Worm (Caenorhabditis elegans) whole organism, mixed stage, embryonic: ENCODE data around the gene pitp-1.

Experiments used
- M03D4.4 ChIP-seq: sonication (generic microtip); optimal IDR thresholded peaks from 2 replicates; lab custom pipeline; 2017; ENCODE audit warnings: mild to moderate bottlenecking, missing genetic modification characterization, missing compliant biosample characterization
- bed-3 ChIP-seq: fragments of 200-800 bp; sonication (Bioruptor generic); optimal IDR thresholded peaks from 3 replicates; lab custom pipeline; 2018; ENCODE audit warnings: mild to moderate bottlenecking, missing genetic modification characterization, moderate library complexity, missing compliant biosample characterization
- blmp-1 ChIP-seq: fragments of 150-350 bp; optimal IDR thresholded peaks from 2 replicates; lab custom pipeline; 2014; ENCODE audit warnings: missing biosample characterization, missing genetic modification characterization
- ceh-39 ChIP-seq: fragments of 150-350 bp; optimal IDR thresholded peaks from 2 replicates; lab custom pipeline; 2014; ENCODE audit warnings: missing biosample characterization, missing genetic modification characterization
- ceh-43 ChIP-seq: fragments of 200-800 bp; sonication (Bioruptor generic); optimal IDR thresholded peaks from 2 replicates; lab custom pipeline; 2018; ENCODE audit warnings: mild to moderate bottlenecking, missing genetic modification characterization, moderate library complexity, missing compliant biosample characterization
- ceh-83 ChIP-seq: fragments of 200-800 bp; sonication (Bioruptor generic); optimal IDR thresholded peaks from 2 replicates; lab custom pipeline; 2018; ENCODE audit warnings: mild to moderate bottlenecking, missing genetic modification characterization, missing compliant biosample characterization
- cnd-1 ChIP-seq: fragments of 200-800 bp; sonication (Bioruptor generic); optimal IDR thresholded peaks from 2 replicates; lab custom pipeline; 2018; ENCODE audit warnings: mild to moderate bottlenecking, missing genetic modification characterization, missing compliant biosample characterization
- drap-1 ChIP-seq: fragments of 200-800 bp; sonication (Bioruptor generic); optimal IDR thresholded peaks from 3 replicates; lab custom pipeline; 2018; ENCODE audit warnings: mild to moderate bottlenecking, missing genetic modification characterization, missing compliant biosample characterization
- elt-1 ChIP-seq: sonication (generic microtip); optimal IDR thresholded peaks from 2 replicates; lab custom pipeline; 2017; ENCODE audit warnings: missing genetic modification characterization, mild to moderate bottlenecking, missing compliant biosample characterization, antibody characterized with exemption, moderate library complexity, borderline replicate concordance; ENCODE audit not compliant: insufficient read depth
- flh-1 ChIP-seq: fragments of 200-800 bp; sonication (Bioruptor generic); optimal IDR thresholded peaks from 2 replicates; lab custom pipeline; 2018; ENCODE audit warnings: mild to moderate bottlenecking, missing genetic modification characterization, moderate library complexity, missing compliant biosample characterization
- ham-2 ChIP-seq: fragments of 200-800 bp; sonication (Bioruptor generic); optimal IDR thresholded peaks from 2 replicates; lab custom pipeline; 2018; ENCODE audit warnings: mild to moderate bottlenecking, missing genetic modification characterization, missing compliant biosample characterization
- hlh-1 ChIP-seq: fragments of 150-350 bp; optimal IDR thresholded peaks from 2 replicates; lab custom pipeline; 2014; ENCODE audit warnings: missing biosample characterization, missing genetic modification reagents, missing genetic modification characterization
- lin-13 ChIP-seq: fragments of 150-350 bp; optimal IDR thresholded peaks from 2 replicates; lab custom pipeline; 2014; ENCODE audit warnings: missing biosample characterization, missing genetic modification characterization
- lin-32 ChIP-seq: fragments of 200-800 bp; sonication (Bioruptor generic); optimal IDR thresholded peaks from 2 replicates; lab custom pipeline; 2018; ENCODE audit warnings: mild to moderate bottlenecking, missing genetic modification characterization, missing compliant biosample characterization
- lsy-2 ChIP-seq: fragments of 150-350 bp; optimal IDR thresholded peaks from 2 replicates; lab custom pipeline; 2014; ENCODE audit warnings: missing biosample characterization, missing genetic modification characterization
- mab-5 ChIP-seq: fragments of 150-350 bp; optimal IDR thresholded peaks from 2 replicates; lab custom pipeline; 2014; ENCODE audit warnings: missing biosample characterization, missing genetic modification characterization
- mep-1 ChIP-seq: fragments of 150-350 bp; optimal IDR thresholded peaks from 2 replicates; lab custom pipeline; 2017; ENCODE audit warnings: missing biosample characterization, missing genetic modification reagents, missing genetic modification characterization, inconsistent platforms
- nhr-12 ChIP-seq: fragments of 150-350 bp; optimal IDR thresholded peaks from 2 replicates; lab custom pipeline; 2014; ENCODE audit warnings: missing biosample characterization, missing genetic modification characterization
- nhr-2 ChIP-seq: fragments of 150-350 bp; optimal IDR thresholded peaks from 2 replicates; lab custom pipeline; 2014; ENCODE audit warnings: missing biosample characterization, missing genetic modification characterization
- nhr-237 ChIP-seq: fragments of 150-350 bp; optimal IDR thresholded peaks from 2 replicates; lab custom pipeline; 2014; ENCODE audit warnings: missing biosample characterization, missing genetic modification characterization
- nhr-28 ChIP-seq: fragments of 150-350 bp; optimal IDR thresholded peaks from 2 replicates; lab custom pipeline; 2014; ENCODE audit warnings: missing biosample characterization, missing genetic modification characterization
- nhr-76 ChIP-seq: sonication (generic microtip); optimal IDR thresholded peaks from 2 replicates; lab custom pipeline; 2017; ENCODE audit warnings: missing biosample characterization, missing genetic modification characterization
- pha-4 ChIP-seq: fragments of 150-350 bp; optimal IDR thresholded peaks from 2 replicates; lab custom pipeline; 2018; ENCODE audit warnings: missing biosample characterization, missing genetic modification reagents, missing genetic modification characterization
- sem-2 ChIP-seq: fragments of 200-800 bp; sonication (Bioruptor generic); optimal IDR thresholded peaks from 2 replicates; lab custom pipeline; 2018; ENCODE audit warnings: mild to moderate bottlenecking, missing genetic modification characterization, missing compliant biosample characterization
- snpc-4 ChIP-seq: fragments of 150-350 bp; optimal IDR thresholded peaks from 2 replicates; lab custom pipeline; 2014; ENCODE audit warnings: missing biosample characterization, missing genetic modification characterization
- sptf-1 ChIP-seq: sonication (generic microtip); optimal IDR thresholded peaks from 2 replicates; lab custom pipeline; 2017; ENCODE audit warnings: mild to moderate bottlenecking, missing genetic modification characterization, moderate library complexity, missing compliant biosample characterization
- tbx-8 ChIP-seq: fragments of 200-800 bp; sonication (Bioruptor generic); optimal IDR thresholded peaks from 2 replicates; lab custom pipeline; 2018; ENCODE audit warnings: mild to moderate bottlenecking, missing genetic modification characterization, moderate library complexity, missing compliant biosample characterization
- unc-120 ChIP-seq: sonication (generic microtip); optimal IDR thresholded peaks from 2 replicates; lab custom pipeline; 2017; ENCODE audit warnings: missing genetic modification characterization, missing compliant biosample characterization; ENCODE audit not compliant: poor library complexity, severe bottlenecking
- unc-39 ChIP-seq: fragments of 150-350 bp; optimal IDR thresholded peaks from 2 replicates; lab custom pipeline; 2014; ENCODE audit warnings: missing biosample characterization, missing genetic modification characterization
- unc-62 ChIP-seq: fragments of 150-350 bp; optimal IDR thresholded peaks from 2 replicates; lab custom pipeline; 2014; ENCODE audit warnings: missing biosample characterization, missing genetic modification reagents, missing genetic modification characterization
- zip-8 ChIP-seq: fragments of 150-350 bp; optimal IDR thresholded peaks from 2 replicates; lab custom pipeline; 2014; ENCODE audit warnings: missing biosample characterization, missing genetic modification characterization
- ztf-11 ChIP-seq: fragments of 150-350 bp; optimal IDR thresholded peaks from 2 replicates; lab custom pipeline; 2014; ENCODE audit warnings: missing biosample characterization, missing genetic modification characterization

Gene pitp-1

DNA sequence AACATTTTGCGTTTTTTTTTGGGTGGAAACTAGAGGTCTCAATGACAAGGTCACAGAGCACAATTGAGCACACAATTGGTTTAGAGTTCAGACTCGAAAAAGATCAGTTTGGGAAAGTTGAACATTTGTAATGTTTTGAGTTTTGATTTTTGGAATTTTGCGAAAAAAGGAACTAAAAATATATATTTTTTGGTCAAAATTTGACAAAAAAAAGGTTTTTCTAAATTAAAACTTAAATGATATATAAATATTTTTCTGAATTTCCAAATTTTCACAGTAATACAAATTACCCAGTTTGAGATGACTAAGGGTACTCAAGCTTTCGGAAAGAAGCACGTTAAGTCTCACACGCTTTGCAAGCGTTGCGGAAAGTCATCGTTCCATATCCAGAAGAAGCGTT lies 1.3 kb downstream of the pitp-1 start, which contains the start of gene rpl-37:
Gene rpl-37, plus strand, starts transcription at position 301 of the 400 bp plus-strand sequence.
- no peak for TF ChIP-seq nhr-2 (tag; lab: Kevin White, UChicago)
- no peak for TF ChIP-seq ceh-83 (GFP tag; lab: Kevin White, UChicago)
- no peak for TF ChIP-seq lsy-2 (tag; lab: Kevin White, UChicago)
- TF ChIP-seq elt-1 (tag; lab: Kevin White, UChicago), result no peak
- TF ChIP-seq lin-13 (tag; lab: Kevin White, UChicago), result no peak
- no peak for TF ChIP-seq pha-4
- no peak for TF ChIP-seq sem-2 (GFP tag; lab: Kevin White, UChicago)
- TF ChIP-seq hlh-1 (tag; lab: Kevin White, UChicago), result no peak
- no peak for TF ChIP-seq blmp-1 (tag; lab: Kevin White, UChicago)
- no peak for TF ChIP-seq lin-32 (GFP tag; lab: Kevin White, UChicago)
- TF ChIP-seq nhr-28, result no peak
- TF ChIP-seq ham-2 (GFP tag; lab: Kevin White, UChicago), result no peak
- no peak for TF ChIP-seq ceh-43
- TF ChIP-seq bed-3, result no peak
- TF ChIP-seq M03D4.4 (tag; lab: Kevin White, UChicago), result no peak
- TF ChIP-seq unc-62, result no peak

DNA sequence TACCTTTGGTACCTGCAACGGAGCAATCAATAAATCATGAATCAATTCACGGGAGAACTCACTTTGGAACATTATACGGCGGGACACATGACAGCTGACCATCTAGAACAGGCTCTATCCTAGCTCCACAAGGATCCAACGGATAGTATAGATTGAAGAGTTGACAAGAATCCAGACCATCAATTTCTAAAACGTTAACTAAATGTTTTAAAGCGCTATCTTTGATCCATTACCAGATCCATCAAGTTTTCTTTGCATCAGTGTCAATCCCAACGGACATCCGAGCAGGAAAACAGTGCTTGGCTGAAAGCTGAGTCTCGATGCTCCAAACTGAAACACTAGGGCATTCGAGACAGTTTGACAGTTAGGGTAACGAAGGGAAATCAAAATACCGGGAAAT lies 6.2 kb downstream of the pitp-1 start:
- TF ChIP-seq unc-120 (tag; lab: Kevin White, UChicago), result no peak
- TF ChIP-seq sptf-1 (tag; lab: Kevin White, UChicago), result no peak
- no peak for TF ChIP-seq ceh-39
- no peak for TF ChIP-seq tbx-8
- no peak for TF ChIP-seq lin-32 (GFP tag; lab: Kevin White, UChicago)
- TF ChIP-seq nhr-76, result no peak
- no peak for TF ChIP-seq pha-4
- TF ChIP-seq blmp-1 (tag; lab: Kevin White, UChicago), result no peak
- no peak for TF ChIP-seq M03D4.4 (tag; lab: Kevin White, UChicago)
- TF ChIP-seq drap-1 (GFP tag; lab: Kevin White, UChicago), result no peak
- no peak for TF ChIP-seq ham-2 (GFP tag; lab: Kevin White, UChicago)
- no peak for TF ChIP-seq sem-2 (GFP tag; lab: Kevin White, UChicago)
- TF ChIP-seq bed-3, result no peak
- no peak for TF ChIP-seq unc-62
- no peak for TF ChIP-seq nhr-237 (tag; lab: Kevin White, UChicago)
- TF ChIP-seq, all 35 proteins: peak for 0

DNA sequence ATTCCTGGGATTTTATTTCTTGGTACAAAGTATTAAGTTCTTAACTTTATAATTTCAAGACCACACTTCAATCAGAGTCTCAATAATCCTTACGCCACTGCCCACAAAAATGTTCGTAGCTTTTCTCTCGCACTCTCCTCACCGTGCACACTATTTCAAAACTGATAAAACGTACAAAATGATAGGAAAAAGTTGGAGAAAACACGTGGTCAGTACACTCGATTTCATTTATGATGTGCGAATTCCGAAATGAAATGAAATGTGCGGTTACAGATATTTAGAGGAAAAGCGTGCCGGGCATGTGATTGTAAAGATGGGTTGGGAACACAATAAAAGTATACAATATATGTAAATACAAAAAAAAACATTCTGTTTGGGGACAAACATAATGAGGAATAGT lies 9.2 kb downstream of the pitp-1 start:
- no peak for TF ChIP-seq zip-8
- TF ChIP-seq lin-13 (tag; lab: Kevin White, UChicago), result no peak
- no peak for TF ChIP-seq mab-5 (tag; lab: Kevin White, UChicago)
- TF ChIP-seq nhr-76, result no peak
- TF ChIP-seq ztf-11 (tag; lab: Kevin White, UChicago), result no peak
- no peak for TF ChIP-seq nhr-237 (tag; lab: Kevin White, UChicago)
- no peak for TF ChIP-seq snpc-4 (tag; lab: Kevin White, UChicago)
- TF ChIP-seq lsy-2 (tag; lab: Kevin White, UChicago), result no peak
- no peak for TF ChIP-seq pha-4
- no peak for TF ChIP-seq sem-2 (GFP tag; lab: Kevin White, UChicago)
- no peak for TF ChIP-seq unc-62
- no peak for TF ChIP-seq ceh-83 (GFP tag; lab: Kevin White, UChicago)
- no peak for TF ChIP-seq unc-120 (tag; lab: Kevin White, UChicago)

DNA sequence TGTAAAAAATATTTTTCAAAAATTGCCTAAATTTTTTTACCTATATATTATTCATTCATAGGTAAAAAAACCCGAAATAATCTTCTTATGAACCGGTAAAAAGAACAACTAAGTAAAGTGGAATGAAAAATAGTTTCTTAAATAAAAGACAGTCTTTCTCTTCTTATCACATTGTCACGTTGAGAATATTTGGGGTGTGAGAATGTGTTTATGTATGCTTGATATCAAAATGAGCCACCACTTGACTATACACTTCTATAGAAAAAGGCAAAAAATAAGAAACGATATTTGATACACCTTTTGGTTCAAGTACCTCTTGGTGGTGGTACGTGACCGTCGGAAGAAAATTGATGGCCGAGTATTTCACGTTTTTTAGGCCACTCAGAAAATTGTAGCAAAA lies 10.1 kb downstream of the pitp-1 start, which contains the start of gene hmit-1.3:
Gene hmit-1.3, minus strand, starts transcription at position 103 of the 400 bp plus-strand sequence.
- no peak for TF ChIP-seq ztf-11 (tag; lab: Kevin White, UChicago)
- no peak for TF ChIP-seq snpc-4 (tag; lab: Kevin White, UChicago)
- no peak for TF ChIP-seq M03D4.4 (tag; lab: Kevin White, UChicago)
- no peak for TF ChIP-seq ceh-39
- TF ChIP-seq nhr-237 (tag; lab: Kevin White, UChicago), result no peak
- no peak for TF ChIP-seq nhr-2 (tag; lab: Kevin White, UChicago)
- no peak for TF ChIP-seq sem-2 (GFP tag; lab: Kevin White, UChicago)
- TF ChIP-seq pha-4, result no peak
- TF ChIP-seq cnd-1 (tag; lab: Kevin White, UChicago), result no peak
- TF ChIP-seq hlh-1 (tag; lab: Kevin White, UChicago), result no peak
- TF ChIP-seq tbx-8, result no peak
- TF ChIP-seq lin-13 (tag; lab: Kevin White, UChicago), result no peak
- TF ChIP-seq, all 35 proteins: peak for 0

DNA sequence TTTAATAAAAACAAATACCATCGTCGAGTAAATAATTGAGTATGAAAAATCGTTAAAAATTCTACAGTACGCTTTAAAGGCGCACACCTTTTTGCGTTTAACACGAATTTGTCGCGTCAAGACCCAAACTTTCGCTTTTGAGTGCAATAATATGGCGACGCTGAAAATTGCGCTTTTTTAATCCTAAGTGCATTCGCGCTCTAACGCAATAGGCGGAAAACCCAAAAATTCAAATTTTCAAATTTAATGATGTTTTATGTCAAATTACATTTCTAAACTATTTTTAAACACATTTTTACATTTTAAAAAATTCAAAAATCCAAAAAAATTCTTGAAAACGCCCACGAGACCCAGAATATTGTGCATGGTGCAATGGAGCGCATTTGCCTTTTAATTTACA lies 17.8 kb downstream of the pitp-1 start:
- TF ChIP-seq M03D4.4 (tag; lab: Kevin White, UChicago), result no peak
- no peak for TF ChIP-seq unc-120 (tag; lab: Kevin White, UChicago)
- TF ChIP-seq nhr-237 (tag; lab: Kevin White, UChicago), result no peak
- TF ChIP-seq hlh-1 (tag; lab: Kevin White, UChicago), result no peak
- no peak for TF ChIP-seq mep-1 (tag; lab: Kevin White, UChicago)
- TF ChIP-seq ceh-83 (GFP tag; lab: Kevin White, UChicago), result no peak
- TF ChIP-seq zip-8, result no peak
- no peak for TF ChIP-seq sem-2 (GFP tag; lab: Kevin White, UChicago)
- no peak for TF ChIP-seq ztf-11 (tag; lab: Kevin White, UChicago)
- TF ChIP-seq unc-62, result no peak
- no peak for TF ChIP-seq nhr-12 (tag; lab: Kevin White, UChicago)
- TF ChIP-seq unc-39 (tag; lab: Kevin White, UChicago), result no peak
- TF ChIP-seq drap-1 (GFP tag; lab: Kevin White, UChicago), result no peak
- TF ChIP-seq flh-1 (GFP tag; lab: Kevin White, UChicago), result no peak
- no peak for TF ChIP-seq blmp-1 (tag; lab: Kevin White, UChicago)
- TF ChIP-seq, all 35 proteins: peak for 0
